Fruit fly (Drosophila melanogaster) whole organism, embryonic: Measurements from ENCODE around the gene ND-30.

Experiments
- Ada2b ChIP-seq: fragments of 200-800 bp; sonication (Bioruptor generic); IDR thresholded peaks from 2 replicates; pipeline ENCODE4 v1.3.6; 2022; ENCODE audit warnings: missing biosample characterization, missing genetic modification characterization
- CG10366 ChIP-seq: fragments of 200-800 bp; sonication (Bioruptor generic); IDR thresholded peaks from 2 replicates; pipeline ENCODE4 v1.3.6; 2022; ENCODE audit warnings: missing biosample characterization, missing genetic modification characterization
- CG12299 ChIP-seq: fragments of 200-800 bp; sonication (Bioruptor generic); optimal IDR thresholded peaks from 2 replicates; lab custom pipeline; 2018; ENCODE audit warnings: missing biosample characterization, mild to moderate bottlenecking, missing genetic modification characterization
- CG12769 ChIP-seq: fragments of 200-800 bp; sonication (Bioruptor generic); optimal IDR thresholded peaks from 2 replicates; lab custom pipeline; 2019; ENCODE audit warnings: missing biosample characterization, mild to moderate bottlenecking, missing genetic modification characterization, moderate library complexity
- CG13287 ChIP-seq: fragments of 200-800 bp; sonication (Bioruptor generic); IDR thresholded peaks from 2 replicates; pipeline ENCODE4 v1.3.6; 2022; ENCODE audit warnings: missing biosample characterization, missing genetic modification characterization; ENCODE audit not compliant: partially characterized antibody
- CG14710 ChIP-seq: fragments of 200-800 bp; sonication (Bioruptor generic); optimal IDR thresholded peaks from 3 replicates; lab custom pipeline; 2019; ENCODE audit warnings: missing biosample characterization, mild to moderate bottlenecking, missing genetic modification characterization, moderate library complexity
- CG1603 ChIP-seq: fragments of 200-800 bp; sonication (Bioruptor generic); optimal IDR thresholded peaks from 2 replicates; lab custom pipeline; 2019; ENCODE audit warnings: missing biosample characterization, mild to moderate bottlenecking, missing genetic modification characterization, moderate library complexity
- CG16813 ChIP-seq: fragments of 200-800 bp; sonication (Bioruptor generic); IDR thresholded peaks from 3 replicates; pipeline ENCODE4 v1.3.6; 2022; ENCODE audit warnings: missing biosample characterization, missing genetic modification characterization; ENCODE audit not compliant: partially characterized antibody
- CG17359 ChIP-seq: fragments of 200-800 bp; sonication (Bioruptor generic); optimal IDR thresholded peaks from 3 replicates; lab custom pipeline; 2018; ENCODE audit warnings: missing biosample characterization, mild to moderate bottlenecking, missing genetic modification characterization, moderate library complexity
- CG17612 ChIP-seq: fragments of 200-800 bp; sonication (Bioruptor generic); IDR thresholded peaks from 2 replicates; pipeline ENCODE4 v1.3.6; 2022; ENCODE audit warnings: missing biosample characterization, missing genetic modification characterization
- CG2120 ChIP-seq: fragments of 200-800 bp; sonication (Bioruptor generic); optimal IDR thresholded peaks from 3 replicates; lab custom pipeline; 2016; ENCODE audit warnings: missing biosample characterization, missing genetic modification characterization
- CG2712 ChIP-seq: fragments of 200-800 bp; optimal IDR thresholded peaks from 3 replicates; lab custom pipeline; 2019; ENCODE audit warnings: missing biosample characterization, mild to moderate bottlenecking, missing genetic modification characterization, moderate library complexity
- CG32767 ChIP-seq: fragments of 200-800 bp; sonication (Bioruptor generic); IDR thresholded peaks from 2 replicates; pipeline ENCODE4 v1.3.6; 2022; ENCODE audit warnings: missing biosample characterization, missing genetic modification characterization
- CG4404 ChIP-seq: fragments of 200-800 bp; sonication (Bioruptor generic); IDR thresholded peaks from 2 replicates; pipeline ENCODE4 v1.3.6; 2022; ENCODE audit warnings: missing biosample characterization, missing genetic modification characterization
- CG4617 ChIP-seq: fragments of 200-800 bp; sonication (Bioruptor generic); optimal IDR thresholded peaks from 3 replicates; lab custom pipeline; 2016; ENCODE audit warnings: missing biosample characterization, missing genetic modification characterization, borderline replicate concordance
- CG6654 ChIP-seq: fragments of 200-800 bp; sonication (Bioruptor generic); optimal IDR thresholded peaks from 2 replicates; lab custom pipeline; 2017; ENCODE audit warnings: missing biosample characterization, mild to moderate bottlenecking, missing genetic modification characterization
- CG6689 ChIP-seq: fragments of 200-800 bp; sonication (Bioruptor generic); IDR thresholded peaks from 2 replicates; pipeline ENCODE4 v1.3.6; 2022; ENCODE audit warnings: missing biosample characterization, missing genetic modification characterization
- CG7963 ChIP-seq: fragments of 200-800 bp; sonication (Bioruptor generic); IDR thresholded peaks from 3 replicates; pipeline ENCODE4 v1.3.6; 2022; ENCODE audit warnings: missing biosample characterization, missing genetic modification characterization; ENCODE audit not compliant: partially characterized antibody
- CG9727 ChIP-seq: fragments of 200-800 bp; sonication (Bioruptor generic); optimal IDR thresholded peaks from 3 replicates; lab custom pipeline; 2017; ENCODE audit warnings: missing biosample characterization, mild to moderate bottlenecking, missing genetic modification characterization
- CkIIα-i1 ChIP-seq: fragments of 200-800 bp; sonication (Bioruptor generic); IDR thresholded peaks from 2 replicates; pipeline ENCODE4 v1.3.6; 2022; ENCODE audit warnings: missing biosample characterization, missing genetic modification characterization
- D19A ChIP-seq: fragments of 200-800 bp; optimal IDR thresholded peaks from 3 replicates; lab custom pipeline; 2019; ENCODE audit warnings: missing biosample characterization, mild to moderate bottlenecking, missing genetic modification characterization, moderate library complexity
- E2f2 ChIP-seq: fragments of 200-800 bp; sonication (Bioruptor generic); IDR thresholded peaks from 2 replicates; pipeline ENCODE4 v1.3.6; 2022; ENCODE audit warnings: missing biosample characterization, missing genetic modification characterization
- Fer3 ChIP-seq: fragments of 200-800 bp; sonication (Bioruptor generic); optimal IDR thresholded peaks from 2 replicates; lab custom pipeline; 2018; ENCODE audit warnings: missing biosample characterization, mild to moderate bottlenecking, missing genetic modification characterization, moderate library complexity
- Gug ChIP-seq: fragments of 200-800 bp; sonication (Bioruptor generic); IDR thresholded peaks from 4 replicates; pipeline ENCODE4 v1.3.6; 2022; ENCODE audit warnings: missing biosample characterization, missing genetic modification characterization
- H2.0 ChIP-seq: fragments of 200-800 bp; sonication (Bioruptor generic); IDR thresholded peaks from 2 replicates; pipeline ENCODE4 v1.3.6; 2022; ENCODE audit warnings: missing biosample characterization, missing genetic modification characterization
- HmgD ChIP-seq: fragments of 200-800 bp; sonication (Bioruptor generic); optimal IDR thresholded peaks from 3 replicates; lab custom pipeline; 2016; ENCODE audit warnings: missing biosample characterization, missing genetic modification characterization
- Meics ChIP-seq: fragments of 200-800 bp; sonication (Bioruptor generic); optimal IDR thresholded peaks from 2 replicates; lab custom pipeline; 2017; ENCODE audit warnings: missing biosample characterization, mild to moderate bottlenecking, missing genetic modification characterization
- Mrtf ChIP-seq: fragments of 200-800 bp; sonication (Bioruptor generic); IDR thresholded peaks from 3 replicates; pipeline ENCODE4 v1.3.6; 2022; ENCODE audit warnings: missing biosample characterization, missing genetic modification characterization
- Nf-YC ChIP-seq: fragments of 200-800 bp; optimal IDR thresholded peaks from 3 replicates; lab custom pipeline; 2019; ENCODE audit warnings: missing biosample characterization, mild to moderate bottlenecking, missing genetic modification characterization, moderate library complexity
- Sox102F ChIP-seq: fragments of 200-800 bp; sonication (Bioruptor generic); optimal IDR thresholded peaks from 2 replicates; lab custom pipeline; 2018; ENCODE audit warnings: missing biosample characterization, mild to moderate bottlenecking, missing genetic modification characterization, moderate library complexity
- Taf1 ChIP-seq: fragments of 200-800 bp; sonication (Bioruptor generic); IDR thresholded peaks from 2 replicates; pipeline ENCODE4 v1.3.6; 2022; ENCODE audit warnings: missing biosample characterization, missing genetic modification characterization
- bab2 ChIP-seq: fragments of 200-800 bp; sonication (Bioruptor generic); optimal IDR thresholded peaks from 2 replicates; lab custom pipeline; 2016; ENCODE audit warnings: missing biosample characterization, missing genetic modification characterization
- bsh ChIP-seq, 2 experiments: fragments of 200-800 bp; sonication (Bioruptor generic); optimal IDR thresholded peaks; 2 replicates each; lab custom pipeline; 2017 to 2018; ENCODE audit warnings: mild to moderate bottlenecking in 2 of 2, missing biosample characterization in 2 of 2, missing genetic modification characterization in 2 of 2, moderate library complexity in 1 of 2
- cato ChIP-seq: fragments of 200-800 bp; sonication (Bioruptor generic); optimal IDR thresholded peaks from 2 replicates; lab custom pipeline; 2016; ENCODE audit warnings: missing biosample characterization, missing genetic modification characterization, borderline replicate concordance
- crol ChIP-seq: fragments of 200-800 bp; sonication (Bioruptor generic); IDR thresholded peaks from 2 replicates; pipeline ENCODE4 v1.3.6; 2022; ENCODE audit warnings: missing biosample characterization, missing genetic modification characterization
- ems ChIP-seq: fragments of 200-800 bp; sonication (Bioruptor generic); optimal IDR thresholded peaks from 3 replicates; lab custom pipeline; 2016; ENCODE audit warnings: missing biosample characterization, missing genetic modification characterization
- gcm ChIP-seq: fragments of 200-800 bp; sonication (Bioruptor generic); optimal IDR thresholded peaks from 2 replicates; lab custom pipeline; 2019; ENCODE audit warnings: missing biosample characterization, mild to moderate bottlenecking, missing genetic modification characterization, moderate library complexity
- hkb ChIP-seq, 2 experiments: fragments of 200-800 bp in 1 of 2; fragments of >200 bp in 1 of 2; sonication (Bioruptor generic) in 1 of 2; IDR thresholded peaks in 1 of 2; optimal IDR thresholded peaks in 1 of 2; 2 replicates each; pipeline versions ENCODE4 v1.3.6 to Lab custom; 2017 to 2022; ENCODE audit warnings: missing biosample characterization in 1 of 2, missing genetic modification characterization in 1 of 2
- lilli ChIP-seq: fragments of 200-800 bp; sonication (Bioruptor generic); optimal IDR thresholded peaks from 3 replicates; lab custom pipeline; 2016; ENCODE audit warnings: missing biosample characterization, missing genetic modification characterization
- nerfin-1 ChIP-seq: fragments of 200-800 bp; sonication (Bioruptor generic); optimal IDR thresholded peaks from 3 replicates; lab custom pipeline; 2019; ENCODE audit warnings: missing biosample characterization, mild to moderate bottlenecking, missing genetic modification characterization, moderate library complexity
- odd ChIP-seq: fragments of 200-800 bp; sonication (Bioruptor generic); optimal IDR thresholded peaks from 2 replicates; lab custom pipeline; 2017; ENCODE audit warnings: missing biosample characterization, mild to moderate bottlenecking, missing genetic modification characterization
- pfk ChIP-seq: fragments of 200-800 bp; sonication (Bioruptor generic); optimal IDR thresholded peaks from 2 replicates; lab custom pipeline; 2018; ENCODE audit warnings: missing biosample characterization, mild to moderate bottlenecking, missing genetic modification characterization, moderate library complexity
- pzg ChIP-seq: fragments of 200-800 bp; sonication (Bioruptor generic); optimal IDR thresholded peaks from 3 replicates; lab custom pipeline; 2018; ENCODE audit warnings: missing biosample characterization, mild to moderate bottlenecking, missing genetic modification characterization, moderate library complexity
- scrt ChIP-seq: fragments of 200-800 bp; sonication (Bioruptor generic); optimal IDR thresholded peaks from 2 replicates; lab custom pipeline; 2018; ENCODE audit warnings: missing biosample characterization, mild to moderate bottlenecking, missing genetic modification characterization, moderate library complexity
- seq ChIP-seq: fragments of 200-800 bp; sonication (Bioruptor generic); IDR thresholded peaks from 2 replicates; pipeline ENCODE4 v1.3.6; 2022; ENCODE audit warnings: missing biosample characterization, missing genetic modification characterization
- slp2 ChIP-seq: fragments of 200-800 bp; sonication (Bioruptor generic); optimal IDR thresholded peaks from 2 replicates; lab custom pipeline; 2016; ENCODE audit warnings: missing biosample characterization, missing genetic modification characterization
- wdn ChIP-seq: fragments of 200-800 bp; sonication (Bioruptor generic); IDR thresholded peaks from 2 replicates; pipeline ENCODE4 v1.3.6; 2022; ENCODE audit warnings: missing biosample characterization, missing genetic modification characterization
- zen ChIP-seq: fragments of 200-800 bp; sonication (Bioruptor generic); optimal IDR thresholded peaks from 3 replicates; lab custom pipeline; 2018; ENCODE audit warnings: missing biosample characterization, mild to moderate bottlenecking, missing genetic modification characterization, moderate library complexity

The ND-30 gene

dm6 chr3L:3159309-3160194 is at the start of gene ND-30, which contains the start of gene CG15812 (continued):
- TF ChIP-seq Meics (GFP tag; lab: Kevin White, UChicago) = no peak
- no peak for TF ChIP-seq Mrtf
- peak; percentile 4 for TF ChIP-seq CG9727
- TF ChIP-seq CG17612 = no peak
- no peak for TF ChIP-seq CG16813 (GFP tag; lab: Robert Waterston, UW)
- no peak for TF ChIP-seq Nf-YC
- TF ChIP-seq nerfin-1 (tag; lab: Kevin White, UChicago) = peak; percentile 3
- TF ChIP-seq Fer3 = no peak
- TF ChIP-seq lilli = peak; percentile 11
- no peak for TF ChIP-seq gcm
- TF ChIP-seq Sox102F (GFP tag; lab: Kevin White, UChicago) = no peak
- TF ChIP-seq CG6654 (GFP tag; lab: Kevin White, UChicago) = no peak
- TF ChIP-seq CG12769 = no peak
- peak; percentile 94 for TF ChIP-seq pfk (GFP tag; lab: Kevin White, UChicago)
- TF ChIP-seq Taf1 = no peak
- no peak for TF ChIP-seq Gug (GFP tag; lab: Robert Waterston, UW)
- no peak for TF ChIP-seq zen (tag; lab: Kevin White, UChicago)
- TF ChIP-seq CG32767 (GFP tag; lab: Robert Waterston, UW) = no peak
- no peak for TF ChIP-seq odd (GFP tag; lab: Kevin White, UChicago)
- no peak for TF ChIP-seq ems (GFP tag; lab: Kevin White, UChicago)
- no peak for TF ChIP-seq CkIIα-i1 (GFP tag; lab: Robert Waterston, UW)
- TF ChIP-seq CG6689 = 0 out of 2 replicates have a peak, but pooled peaks have one; percentile 5
- peak; percentile 38 for TF ChIP-seq CG2712 (tag; lab: Kevin White, UChicago)
- TF ChIP-seq Ada2b (GFP tag; lab: Robert Waterston, UW) = no peak
- TF ChIP-seq CG14710 (tag; lab: Kevin White, UChicago) = peak; percentile 51
- TF ChIP-seq D19A (tag; lab: Kevin White, UChicago) = no peak
- TF ChIP-seq bsh (GFP tag; optimal IDR thresholded peaks at IDR 0.05; lab: Kevin White, UChicago) = no peak
- no peak for TF ChIP-seq CG7963 (GFP tag; lab: Robert Waterston, UW)
- 0 out of 2 replicates have a peak, but pooled peaks have one; percentile 13 for TF ChIP-seq E2f2 (GFP tag; lab: Robert Waterston, UW)
- no peak for TF ChIP-seq CG4404
- TF ChIP-seq bab2 = no peak
- TF ChIP-seq pzg = peak; percentile 35
- no peak for TF ChIP-seq HmgD (GFP tag; lab: Kevin White, UChicago)
- TF ChIP-seq seq (GFP tag; lab: Robert Waterston, UW) = 0 out of 2 replicates have a peak, but pooled peaks have one; percentile 23
- peak; percentile 99 for TF ChIP-seq CG1603 (tag; lab: Kevin White, UChicago)
- TF ChIP-seq cato (GFP tag; lab: Kevin White, UChicago) = no peak
- TF ChIP-seq hkb (optimal IDR thresholded peaks at IDR 0.05; lab: Kevin White, UChicago) = no peak
- TF ChIP-seq hkb (GFP tag; IDR thresholded peaks at IDR 0.05; lab: Robert Waterston, UW) = no peak
- TF ChIP-seq wdn (GFP tag; lab: Robert Waterston, UW) = no peak
- no peak for TF ChIP-seq CG12299
- TF ChIP-seq CG13287 (GFP tag; lab: Robert Waterston, UW) = no peak
- peak; percentile 7 for TF ChIP-seq CG2120 (GFP tag; lab: Kevin White, UChicago)
- TF ChIP-seq CG10366 (GFP tag; lab: Robert Waterston, UW) = no peak
- no peak for TF ChIP-seq scrt (GFP tag; lab: Kevin White, UChicago)
- no peak for TF ChIP-seq slp2 (GFP tag; lab: Kevin White, UChicago)
- no peak for TF ChIP-seq crol (GFP tag; lab: Robert Waterston, UW)
- no peak for TF ChIP-seq H2.0 (GFP tag; lab: Robert Waterston, UW)
- peak; percentile 47 for TF ChIP-seq CG4617 (GFP tag; lab: Kevin White, UChicago)
- TF ChIP-seq CG17359 (tag; lab: Kevin White, UChicago) = no peak
